Worm (Caenorhabditis elegans) whole organism, L1 larva: Measurements from ENCODE around the gene prmn-1.

Experiments
- C04F5.9 ChIP-seq: sonication (generic microtip); optimal IDR thresholded peaks from 2 replicates; lab custom pipeline; 2016; ENCODE audit warnings: missing genetic modification characterization, missing compliant biosample characterization
- C16A3.4 ChIP-seq: fragments of 150-350 bp; optimal IDR thresholded peaks from 2 replicates; lab custom pipeline; 2014; ENCODE audit warnings: missing biosample characterization, missing genetic modification characterization
- alr-1 ChIP-seq: fragments of 200-800 bp; sonication (Bioruptor generic); optimal IDR thresholded peaks from 2 replicates; lab custom pipeline; 2018; ENCODE audit warnings: borderline replicate concordance, mild to moderate bottlenecking, missing genetic modification characterization, missing compliant biosample characterization
- blmp-1 ChIP-seq: fragments of 150-350 bp; optimal IDR thresholded peaks from 2 replicates; lab custom pipeline; 2014; ENCODE audit warnings: missing biosample characterization, missing genetic modification characterization
- ceh-63 ChIP-seq: fragments of 200-800 bp; sonication (Bioruptor generic); optimal IDR thresholded peaks from 2 replicates; lab custom pipeline; 2018; ENCODE audit warnings: mild to moderate bottlenecking, missing genetic modification characterization, missing compliant biosample characterization
- ceh-8 ChIP-seq: fragments of 200-800 bp; sonication (Bioruptor generic); optimal IDR thresholded peaks from 2 replicates; lab custom pipeline; 2018; ENCODE audit warnings: mild to moderate bottlenecking, missing genetic modification characterization, moderate library complexity, missing compliant biosample characterization
- ceh-82 ChIP-seq, 3 experiments: fragments of 150-350 bp in 1 of 3; sonication (generic microtip) in 2 of 3; optimal IDR thresholded peaks; 2 replicates each; lab custom pipeline; 2014 to 2017; ENCODE audit warnings: missing biosample characterization in 3 of 3, missing genetic modification characterization in 3 of 3
- ceh-90 ChIP-seq: sonication (generic microtip); optimal IDR thresholded peaks from 2 replicates; lab custom pipeline; 2016; ENCODE audit warnings: missing genetic modification characterization, missing compliant biosample characterization
- dpl-1 ChIP-seq, 3 experiments: fragments of 150-350 bp in 2 of 3; sonication (generic microtip) in 1 of 3; optimal IDR thresholded peaks; 2 replicates each; lab custom pipeline; 2014 to 2017; ENCODE audit warnings: missing biosample characterization in 3 of 3, missing genetic modification characterization in 3 of 3, missing genetic modification reagents in 3 of 3
- efl-1 ChIP-seq, 4 experiments: fragments of 150-350 bp; optimal IDR thresholded peaks in 3 of 4; peaks in 1 of 4; 1 replicate in 1 of 4; 2 replicates in 3 of 4; lab custom pipeline; 2014; ENCODE audit warnings: missing biosample characterization in 2 of 4, missing genetic modification characterization in 2 of 4, missing genetic modification reagents in 2 of 4
- elt-2 ChIP-seq: sonication (generic microtip); optimal IDR thresholded peaks from 2 replicates; lab custom pipeline; 2016; ENCODE audit warnings: missing genetic modification characterization, mild to moderate bottlenecking, inconsistent platforms, missing compliant biosample characterization, missing genetic modification reagents
- elt-3 ChIP-seq, 6 experiments: fragments of 150-350 bp in 1 of 6; sonication (generic microtip); optimal IDR thresholded peaks; 2 replicates each; lab custom pipeline; 2017 to 2018; ENCODE audit warnings: missing biosample characterization in 6 of 6, missing genetic modification characterization in 6 of 6, inconsistent platforms in 1 of 6
- ets-5 ChIP-seq: fragments of 200-800 bp; sonication (Bioruptor generic); IDR thresholded peaks from 2 replicates; pipeline ENCODE4 v1.3.6; 2022; ENCODE audit warnings: missing genetic modification characterization, missing compliant biosample characterization
- fkh-10 ChIP-seq: sonication (generic microtip); optimal IDR thresholded peaks from 2 replicates; lab custom pipeline; 2017; ENCODE audit warnings: missing biosample characterization, missing genetic modification reagents, missing genetic modification characterization
- fkh-8 ChIP-seq: sonication (generic microtip); optimal IDR thresholded peaks from 2 replicates; lab custom pipeline; 2016; ENCODE audit warnings: mild to moderate bottlenecking, missing genetic modification characterization, missing compliant biosample characterization
- hlh-17 ChIP-seq: fragments of 200-800 bp; sonication (Bioruptor generic); optimal IDR thresholded peaks from 2 replicates; lab custom pipeline; 2018; ENCODE audit warnings: missing genetic modification characterization, mild to moderate bottlenecking, missing compliant biosample characterization, moderate library complexity, borderline replicate concordance
- isw-1 ChIP-seq: fragments of 200-800 bp; sonication (Bioruptor generic); IDR thresholded peaks from 2 replicates; pipeline ENCODE4 v1.3.6; 2022; ENCODE audit warnings: missing genetic modification characterization, missing compliant biosample characterization
- lin-14 ChIP-seq: fragments of 200-800 bp; sonication (Bioruptor generic); optimal IDR thresholded peaks from 2 replicates; lab custom pipeline; 2018; ENCODE audit warnings: mild to moderate bottlenecking, missing genetic modification characterization, moderate library complexity, missing compliant biosample characterization
- lin-15B ChIP-seq: fragments of 150-350 bp; sonication (generic microtip); optimal IDR thresholded peaks from 3 replicates; lab custom pipeline; 2014; ENCODE audit warnings: missing biosample characterization, missing genetic modification characterization
- lin-35 ChIP-seq, 2 experiments: fragments of 150-350 bp; optimal IDR thresholded peaks; 2 replicates each; lab custom pipeline; 2014; ENCODE audit warnings: missing biosample characterization in 2 of 2, missing genetic modification characterization in 2 of 2, missing genetic modification reagents in 2 of 2
- lin-39 ChIP-seq: fragments of 150-350 bp; optimal IDR thresholded peaks from 2 replicates; lab custom pipeline; 2014; ENCODE audit warnings: missing biosample characterization, missing genetic modification reagents, missing genetic modification characterization
- mdl-1 ChIP-seq, 2 experiments: fragments of 150-350 bp; optimal IDR thresholded peaks; 2 replicates each; lab custom pipeline; 2014 to 2017; ENCODE audit warnings: missing biosample characterization in 2 of 2, missing genetic modification characterization in 2 of 2, inconsistent platforms in 1 of 2
- nhr-11 ChIP-seq: fragments of 150-350 bp; optimal IDR thresholded peaks from 2 replicates; lab custom pipeline; 2014; ENCODE audit warnings: missing biosample characterization, missing genetic modification characterization
- nhr-19 ChIP-seq: fragments of 200-800 bp; sonication (Bioruptor generic); conservative IDR thresholded peaks from 2 replicates; pipeline ENCODE4 v1.3.6; 2022; ENCODE audit warnings: missing genetic modification characterization, missing compliant biosample characterization
- nhr-20 ChIP-seq: sonication (generic microtip); optimal IDR thresholded peaks from 2 replicates; lab custom pipeline; 2016; ENCODE audit warnings: mild to moderate bottlenecking, missing genetic modification characterization, missing compliant biosample characterization
- nhr-237 ChIP-seq: fragments of 150-350 bp; optimal IDR thresholded peaks from 2 replicates; lab custom pipeline; 2014; ENCODE audit warnings: missing biosample characterization, missing genetic modification characterization
- nhr-47 ChIP-seq: sonication (generic microtip); optimal IDR thresholded peaks from 2 replicates; lab custom pipeline; 2016; ENCODE audit warnings: mild to moderate bottlenecking, missing genetic modification characterization, moderate library complexity, missing compliant biosample characterization
- nhr-71 ChIP-seq: sonication (generic microtip); optimal IDR thresholded peaks from 2 replicates; lab custom pipeline; 2016; ENCODE audit warnings: mild to moderate bottlenecking, missing genetic modification characterization, moderate library complexity, missing compliant biosample characterization
- nhr-77 ChIP-seq: fragments of 150-350 bp; optimal IDR thresholded peaks from 2 replicates; lab custom pipeline; 2014; ENCODE audit warnings: missing biosample characterization, missing genetic modification characterization
- nhr-84 ChIP-seq: sonication (generic microtip); optimal IDR thresholded peaks from 2 replicates; lab custom pipeline; 2017; ENCODE audit warnings: missing biosample characterization, missing genetic modification characterization
- nhr-90 ChIP-seq: sonication (generic microtip); optimal IDR thresholded peaks from 2 replicates; lab custom pipeline; 2016; ENCODE audit warnings: mild to moderate bottlenecking, missing genetic modification characterization, missing compliant biosample characterization; ENCODE audit not compliant: poor library complexity
- rnt-1 ChIP-seq: sonication (generic microtip); optimal IDR thresholded peaks from 2 replicates; lab custom pipeline; 2016; ENCODE audit warnings: mild to moderate bottlenecking, missing genetic modification characterization, moderate library complexity, missing compliant biosample characterization
- snu-23 ChIP-seq: sonication (generic microtip); optimal IDR thresholded peaks from 2 replicates; lab custom pipeline; 2016; ENCODE audit warnings: missing genetic modification characterization, missing compliant biosample characterization
- sup-37 ChIP-seq: fragments of 200-800 bp; sonication (Bioruptor generic); optimal IDR thresholded peaks from 2 replicates; lab custom pipeline; 2018; ENCODE audit warnings: mild to moderate bottlenecking, missing genetic modification characterization, missing compliant biosample characterization
- swsn-7 ChIP-seq: sonication (generic microtip); optimal IDR thresholded peaks from 2 replicates; lab custom pipeline; 2016; ENCODE audit warnings: missing genetic modification characterization, missing compliant biosample characterization
- tbx-2 ChIP-seq: sonication (generic microtip); optimal IDR thresholded peaks from 2 replicates; lab custom pipeline; 2016; ENCODE audit warnings: missing genetic modification characterization, missing compliant biosample characterization
- unc-130 ChIP-seq: fragments of 150-350 bp; optimal IDR thresholded peaks from 2 replicates; lab custom pipeline; 2017; ENCODE audit warnings: missing biosample characterization, missing genetic modification characterization, inconsistent platforms
- unc-62 ChIP-seq: fragments of 150-350 bp; optimal IDR thresholded peaks from 2 replicates; lab custom pipeline; 2014; ENCODE audit warnings: missing biosample characterization, missing genetic modification reagents, missing genetic modification characterization
- unc-98 ChIP-seq: fragments of 200-800 bp; sonication (Bioruptor generic); IDR thresholded peaks from 2 replicates; pipeline ENCODE4 v1.3.6; 2022; ENCODE audit warnings: missing genetic modification characterization, missing compliant biosample characterization
- vab-15 ChIP-seq: sonication (generic microtip); optimal IDR thresholded peaks from 2 replicates; lab custom pipeline; 2017; ENCODE audit warnings: missing genotype, mild to moderate bottlenecking, missing genetic modification characterization, missing compliant biosample characterization
- zip-4 ChIP-seq: fragments of 200-800 bp; sonication (Bioruptor generic); optimal IDR thresholded peaks from 2 replicates; lab custom pipeline; 2018; ENCODE audit warnings: mild to moderate bottlenecking, missing genetic modification characterization, moderate library complexity, missing compliant biosample characterization
- ztf-11 ChIP-seq, 2 experiments: sonication (generic microtip); optimal IDR thresholded peaks; 2 replicates each; lab custom pipeline; 2016 to 2017; ENCODE audit warnings: missing genetic modification characterization in 2 of 2, missing biosample characterization in 1 of 2, missing compliant biosample characterization in 1 of 2

prmn-1 gene

DNA sequence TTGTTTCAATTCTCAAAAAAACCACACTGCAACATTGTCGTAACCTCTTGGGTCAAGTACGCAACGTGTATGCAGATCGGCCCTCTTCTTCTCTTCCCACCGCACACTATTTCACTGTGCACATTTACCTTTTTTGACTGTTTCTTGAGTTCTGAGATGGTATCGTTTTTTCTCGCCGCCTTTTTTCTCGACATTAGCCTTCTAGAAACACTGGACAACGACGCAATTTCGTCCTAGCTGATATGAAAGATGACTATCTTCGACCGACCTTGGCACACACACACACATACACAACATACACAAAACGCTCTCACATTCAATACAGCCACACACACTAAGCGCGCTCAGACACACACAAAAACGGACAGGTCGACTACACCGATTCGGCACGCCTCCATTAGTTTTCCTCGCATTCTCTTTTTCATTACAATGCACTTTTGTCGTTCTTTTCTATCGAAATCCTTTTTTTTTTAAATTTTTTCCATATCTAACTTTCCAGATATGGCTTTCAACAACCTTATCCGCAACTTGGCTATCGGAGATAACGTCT lies 45.4 kb upstream of the prmn-1 start, which contains the start of gene aco-1 (continued):
- TF ChIP-seq nhr-71 (tag; lab: Kevin White, UChicago) (peak; percentile 61), ets-5 (GFP tag; lab: Robert Waterston, UW) (no peak), isw-1 (GFP tag; lab: Robert Waterston, UW) (no peak), nhr-77 (tag; lab: Kevin White, UChicago) (peak; percentile 9)

ce11 chrX:11340478-11340877 lies 44.4 kb upstream of the prmn-1 start:
- TF ChIP-seq elt-2 (tag; lab: Kevin White, UChicago) (peak; percentile 33), ceh-63 (GFP tag; lab: Kevin White, UChicago) (no peak), lin-35 (GFP tag; optimal IDR thresholded peaks at IDR 0.05; lab: Kevin White, UChicago) (peak in 1 of 2 experiments; percentile 56), efl-1 (optimal IDR thresholded peaks at IDR 0.05; lab: Kevin White, UChicago) (no peak), efl-1 (GFP tag; optimal IDR thresholded peaks at IDR 0.05 in 1 of 2; lab: Kevin White, UChicago) (peak in 1 of 2 experiments; percentile 73), nhr-71 (tag; lab: Kevin White, UChicago) (no peak), rnt-1 (no peak), nhr-90 (no peak), unc-62 (GFP tag; lab: Kevin White, UChicago) (no peak)

DNA sequence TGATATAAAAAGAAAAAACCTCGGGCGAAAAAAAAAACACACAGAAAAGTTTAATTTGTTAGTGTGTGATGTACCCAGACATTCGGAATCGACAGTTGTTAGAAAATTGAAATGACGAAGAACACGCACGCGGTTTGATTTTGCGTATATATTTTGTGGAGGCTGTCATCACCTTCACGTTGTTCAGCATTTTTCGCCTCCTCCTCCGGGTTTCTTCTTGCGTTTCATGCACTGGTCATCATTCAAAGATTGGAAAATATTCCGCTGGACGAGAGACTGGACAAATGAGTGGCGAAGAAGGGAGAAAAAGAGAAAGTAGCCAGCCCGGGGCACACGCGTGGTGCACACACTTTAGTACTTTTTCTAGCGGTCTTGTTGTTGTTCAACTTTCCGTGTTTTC lies 40.0 kb upstream of the prmn-1 start:
- peak; percentile 43 for TF ChIP-seq nhr-71 (tag; lab: Kevin White, UChicago)
- TF ChIP-seq C04F5.9 (tag; lab: Kevin White, UChicago) = no peak
- TF ChIP-seq snu-23 = peak; percentile 9
- TF ChIP-seq nhr-47 (tag; lab: Kevin White, UChicago) = no peak
- no peak for TF ChIP-seq C16A3.4
- TF ChIP-seq rnt-1 = peak; percentile 47
- peak; percentile 69 for TF ChIP-seq lin-14
- TF ChIP-seq unc-130 = peak; percentile 45
- peak; percentile 19 for TF ChIP-seq blmp-1 (tag; lab: Kevin White, UChicago)
- TF ChIP-seq mdl-1 (tag; optimal IDR thresholded peaks at IDR 0.05; lab: Kevin White, UChicago) = peak in 1 of 2 experiments; percentile 3

- TF ChIP-seq dpl-1 (GFP tag; optimal IDR thresholded peaks at IDR 0.05; lab: Kevin White, UChicago) (no peak), ztf-11 (tag; optimal IDR thresholded peaks at IDR 0.05; lab: Kevin White, UChicago) (no peak), ets-5 (GFP tag; lab: Robert Waterston, UW) (no peak), hlh-17 (GFP tag; lab: Kevin White, UChicago) (no peak), nhr-237 (tag; lab: Kevin White, UChicago) (no peak), tbx-2 (no peak), zip-4 (GFP tag; lab: Kevin White, UChicago) (no peak), nhr-20 (tag; lab: Kevin White, UChicago) (no peak)
- TF ChIP-seq, all 84 proteins: peak for 0
Observed at ce11 chrX:11345471-11345870, 39.4 kb upstream of the prmn-1 start.

DNA sequence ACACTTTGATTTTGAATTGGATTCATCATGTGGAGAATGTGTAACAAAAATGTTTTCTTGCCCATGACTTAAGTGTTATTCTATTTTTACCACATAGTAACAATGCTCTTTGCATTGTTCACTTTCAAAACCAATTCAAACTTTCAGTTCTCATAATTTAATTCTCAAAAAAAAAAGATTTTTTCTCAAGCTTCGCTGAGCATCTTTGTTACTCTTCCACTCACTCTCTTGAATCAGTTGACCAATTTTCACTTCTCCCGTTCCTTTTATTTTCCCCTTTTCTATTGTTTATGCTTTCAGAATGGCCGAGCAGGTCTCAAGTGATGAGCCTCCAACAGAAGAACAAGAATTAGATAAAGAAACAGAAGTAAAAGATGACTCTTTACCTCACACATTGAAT lies 38.7 kb upstream of the prmn-1 start, which contains the start of gene oct-2:
TSS of gene oct-2 (plus strand) at position 301 of the 400 bp plus-strand sequence.
- no peak for TF ChIP-seq sup-37 (GFP tag; lab: Kevin White, UChicago)
- TF ChIP-seq vab-15 (tag; lab: Kevin White, UChicago) = no peak
- no peak for TF ChIP-seq lin-15B (tag; lab: Kevin White, UChicago)
- no peak for TF ChIP-seq elt-3 (tag; optimal IDR thresholded peaks at IDR 0.05; lab: Kevin White, UChicago)
- TF ChIP-seq lin-39 = no peak
- no peak for TF ChIP-seq nhr-11 (tag; lab: Kevin White, UChicago)
- TF ChIP-seq nhr-84 (tag; lab: Kevin White, UChicago) = no peak
- no peak for TF ChIP-seq alr-1 (tag; lab: Kevin White, UChicago)
- no peak for TF ChIP-seq nhr-19 (GFP tag; lab: Robert Waterston, UW)
- no peak for TF ChIP-seq ceh-90 (tag; lab: Kevin White, UChicago)
- TF ChIP-seq fkh-8 = no peak
- TF ChIP-seq mdl-1 (tag; optimal IDR thresholded peaks at IDR 0.05; lab: Kevin White, UChicago) = no peak
- no peak for TF ChIP-seq unc-62 (GFP tag; lab: Kevin White, UChicago)
- TF ChIP-seq ceh-8 (GFP tag; lab: Kevin White, UChicago) = no peak
- no peak for TF ChIP-seq fkh-10 (GFP tag; lab: Kevin White, UChicago)
- no peak for TF ChIP-seq unc-98 (GFP tag; lab: Robert Waterston, UW)
- TF ChIP-seq isw-1 (GFP tag; lab: Robert Waterston, UW) = no peak
- no peak for TF ChIP-seq swsn-7 (tag; lab: Kevin White, UChicago)
- TF ChIP-seq ceh-82 (tag; optimal IDR thresholded peaks at IDR 0.05; lab: Kevin White, UChicago) = no peak
- TF ChIP-seq nhr-20 (tag; lab: Kevin White, UChicago) = no peak
